Fruit fly (Drosophila melanogaster) whole organism, embryonic: ENCODE data around the gene Arp2.

Experiments used
- Aef1 ChIP-seq: fragments of 200-800 bp; sonication (Bioruptor generic); IDR thresholded peaks from 3 replicates; pipeline ENCODE4 v1.3.6; 2022; ENCODE audit warnings: missing biosample characterization, missing genetic modification characterization
- Atf6 ChIP-seq: fragments of 200-800 bp; sonication (Bioruptor generic); IDR thresholded peaks from 2 replicates; pipeline ENCODE4 v1.3.6; 2022; ENCODE audit warnings: missing biosample characterization, missing genetic modification characterization
- Awh ChIP-seq: fragments of 200-800 bp; sonication (Bioruptor generic); IDR thresholded peaks from 2 replicates; pipeline ENCODE4, ENCODE4 v1.3.6; 2022; ENCODE audit warnings: missing biosample characterization, missing genetic modification characterization
- CG10431 ChIP-seq: fragments of 200-800 bp; sonication (Bioruptor generic); optimal IDR thresholded peaks from 3 replicates; lab custom pipeline; 2018; ENCODE audit warnings: missing biosample characterization, mild to moderate bottlenecking, missing genetic modification characterization
- CG12155 ChIP-seq: fragments of 200-800 bp; sonication (Bioruptor generic); optimal IDR thresholded peaks from 3 replicates; lab custom pipeline; 2016; ENCODE audit warnings: missing biosample characterization, missing genetic modification characterization
- CG12236 ChIP-seq: fragments of 200-800 bp; sonication (Bioruptor generic); optimal IDR thresholded peaks from 2 replicates; lab custom pipeline; 2016; ENCODE audit warnings: missing biosample characterization, missing genetic modification characterization
- CG12391 ChIP-seq: fragments of 200-800 bp; sonication (Bioruptor generic); optimal IDR thresholded peaks from 3 replicates; lab custom pipeline; 2018; ENCODE audit warnings: missing biosample characterization, mild to moderate bottlenecking, missing genetic modification characterization, moderate library complexity
- CG13287 ChIP-seq: fragments of 200-800 bp; sonication (Bioruptor generic); IDR thresholded peaks from 2 replicates; pipeline ENCODE4 v1.3.6; 2022; ENCODE audit warnings: missing biosample characterization, missing genetic modification characterization; ENCODE audit not compliant: partially characterized antibody
- CG14014 ChIP-seq: fragments of 200-800 bp; sonication (Bioruptor generic); IDR thresholded peaks from 2 replicates; pipeline ENCODE4 v1.3.6; 2022; ENCODE audit warnings: missing biosample characterization, missing genetic modification characterization
- CG14050 ChIP-seq: fragments of 200-800 bp; sonication (Bioruptor generic); IDR thresholded peaks from 3 replicates; pipeline ENCODE4 v1.3.6; 2022; ENCODE audit warnings: missing biosample characterization, missing genetic modification characterization
- CG15514 ChIP-seq: fragments of 200-800 bp; sonication (Bioruptor generic); optimal IDR thresholded peaks from 3 replicates; lab custom pipeline; 2017; ENCODE audit warnings: missing biosample characterization, missing genetic modification characterization, mild to moderate bottlenecking, moderate library complexity, missing genetic modification reagents
- CG1647 ChIP-seq: fragments of 200-800 bp; sonication (Bioruptor generic); optimal IDR thresholded peaks from 3 replicates; lab custom pipeline; 2016; ENCODE audit warnings: missing biosample characterization, missing genetic modification characterization
- CG30403 ChIP-seq: fragments of 200-800 bp; sonication (Bioruptor generic); optimal IDR thresholded peaks from 3 replicates; lab custom pipeline; 2016; ENCODE audit warnings: missing biosample characterization, missing genetic modification characterization
- CG4707 ChIP-seq: fragments of 200-800 bp; sonication (Bioruptor generic); optimal IDR thresholded peaks from 2 replicates; lab custom pipeline; 2018; ENCODE audit warnings: missing biosample characterization, mild to moderate bottlenecking, missing genetic modification characterization, moderate library complexity
- CG5953 ChIP-seq: fragments of 200-800 bp; sonication (Bioruptor generic); IDR thresholded peaks from 2 replicates; pipeline ENCODE4 v1.3.6; 2022; ENCODE audit warnings: missing biosample characterization, missing genetic modification characterization
- CG6765 ChIP-seq: fragments of 200-800 bp; sonication (Bioruptor generic); optimal IDR thresholded peaks from 3 replicates; lab custom pipeline; 2017; ENCODE audit warnings: missing biosample characterization, mild to moderate bottlenecking, missing genetic modification characterization
- CG7839 ChIP-seq: fragments of 200-800 bp; sonication (Bioruptor generic); optimal IDR thresholded peaks from 3 replicates; lab custom pipeline; 2018; ENCODE audit warnings: missing biosample characterization, mild to moderate bottlenecking, missing genetic modification characterization, moderate library complexity
- CG7963 ChIP-seq: fragments of 200-800 bp; sonication (Bioruptor generic); IDR thresholded peaks from 3 replicates; pipeline ENCODE4 v1.3.6; 2022; ENCODE audit warnings: missing biosample characterization, missing genetic modification characterization; ENCODE audit not compliant: partially characterized antibody
- CG7987 ChIP-seq: fragments of 200-800 bp; sonication (Bioruptor generic); optimal IDR thresholded peaks from 2 replicates; lab custom pipeline; 2018; ENCODE audit warnings: missing biosample characterization, mild to moderate bottlenecking, missing genetic modification characterization, moderate library complexity
- CG8290 ChIP-seq, 3 experiments: fragments of 200-800 bp; sonication (Bioruptor generic); optimal IDR thresholded peaks; 2 replicates each; lab custom pipeline; 2016 to 2019; ENCODE audit warnings: missing biosample characterization in 3 of 3, missing genetic modification characterization in 3 of 3, mild to moderate bottlenecking in 2 of 3, moderate library complexity in 1 of 3
- CG9215 ChIP-seq: fragments of 200-800 bp; sonication (Bioruptor generic); IDR thresholded peaks from 2 replicates; pipeline ENCODE4 v1.3.6; 2022; ENCODE audit warnings: missing biosample characterization, missing genetic modification characterization
- CG9609 ChIP-seq: fragments of 200-800 bp; sonication (Bioruptor generic); optimal IDR thresholded peaks from 3 replicates; lab custom pipeline; 2016; ENCODE audit warnings: missing biosample characterization, missing genetic modification characterization
- CG9727 ChIP-seq: fragments of 200-800 bp; sonication (Bioruptor generic); optimal IDR thresholded peaks from 3 replicates; lab custom pipeline; 2017; ENCODE audit warnings: missing biosample characterization, mild to moderate bottlenecking, missing genetic modification characterization
- CG9817 ChIP-seq: fragments of 200-800 bp; sonication (Bioruptor generic); optimal IDR thresholded peaks from 2 replicates; lab custom pipeline; 2018; ENCODE audit warnings: missing biosample characterization, mild to moderate bottlenecking, missing genetic modification characterization, moderate library complexity
- Dek ChIP-seq: fragments of 200-800 bp; sonication (Bioruptor generic); optimal IDR thresholded peaks from 3 replicates; lab custom pipeline; 2019; ENCODE audit warnings: missing biosample characterization, mild to moderate bottlenecking, missing genetic modification characterization, moderate library complexity
- E2f2 ChIP-seq: fragments of 200-800 bp; sonication (Bioruptor generic); IDR thresholded peaks from 2 replicates; pipeline ENCODE4 v1.3.6; 2022; ENCODE audit warnings: missing biosample characterization, missing genetic modification characterization
- ERR ChIP-seq: fragments of 200-800 bp; sonication (Bioruptor generic); optimal IDR thresholded peaks from 2 replicates; lab custom pipeline; 2016; ENCODE audit warnings: missing biosample characterization, missing genetic modification characterization
- Fer1 ChIP-seq: fragments of 200-800 bp; sonication (Bioruptor generic); optimal IDR thresholded peaks from 2 replicates; lab custom pipeline; 2017; ENCODE audit warnings: missing biosample characterization, mild to moderate bottlenecking, missing genetic modification characterization
- HHEX ChIP-seq: fragments of 200-800 bp; sonication (Bioruptor generic); optimal IDR thresholded peaks from 3 replicates; lab custom pipeline; 2017; ENCODE audit warnings: missing biosample characterization, mild to moderate bottlenecking, missing genetic modification characterization, missing genetic modification reagents
- Hsf ChIP-seq: fragments of 200-800 bp; sonication (Bioruptor generic); optimal IDR thresholded peaks from 3 replicates; lab custom pipeline; 2016; ENCODE audit warnings: missing biosample characterization, missing genetic modification characterization
- Pdp1 ChIP-seq, 2 experiments: fragments of 200-800 bp; sonication (Bioruptor generic); optimal IDR thresholded peaks; 3 replicates each; lab custom pipeline; 2016; ENCODE audit warnings: missing biosample characterization in 2 of 2, missing genetic modification characterization in 2 of 2, mild to moderate bottlenecking in 1 of 2, moderate library complexity in 1 of 2
- Sin3A ChIP-seq: fragments of >200 bp; optimal IDR thresholded peaks from 2 replicates; lab custom pipeline; 2018
- Sox102F ChIP-seq: fragments of 200-800 bp; sonication (Bioruptor generic); optimal IDR thresholded peaks from 2 replicates; lab custom pipeline; 2018; ENCODE audit warnings: missing biosample characterization, mild to moderate bottlenecking, missing genetic modification characterization, moderate library complexity
- Xrp1 ChIP-seq: fragments of 200-800 bp; sonication (Bioruptor generic); IDR thresholded peaks from 2 replicates; pipeline ENCODE4 v1.3.6; 2022; ENCODE audit warnings: missing biosample characterization, missing genetic modification characterization
- YL-1 ChIP-seq: fragments of 200-800 bp; sonication (Bioruptor generic); optimal IDR thresholded peaks from 3 replicates; lab custom pipeline; 2017; ENCODE audit warnings: missing biosample characterization, mild to moderate bottlenecking, missing genetic modification characterization
- ase ChIP-seq: fragments of 200-800 bp; sonication (Bioruptor generic); IDR thresholded peaks from 3 replicates; pipeline ENCODE4 v1.3.6; 2022; ENCODE audit warnings: missing biosample characterization, missing genetic modification characterization
- bigmax ChIP-seq: fragments of 200-800 bp; sonication (Bioruptor generic); optimal IDR thresholded peaks from 2 replicates; lab custom pipeline; 2018; ENCODE audit warnings: missing biosample characterization, mild to moderate bottlenecking, missing genetic modification characterization
- croc ChIP-seq: fragments of 200-800 bp; sonication (Bioruptor generic); conservative IDR thresholded peaks from 3 replicates; pipeline ENCODE4 v1.3.6; 2022; ENCODE audit warnings: missing biosample characterization, missing genetic modification characterization
- crp ChIP-seq, 2 experiments: fragments of 200-800 bp; sonication (Bioruptor generic); optimal IDR thresholded peaks; 2 replicates in 1 of 2; 3 replicates in 1 of 2; lab custom pipeline; 2017; ENCODE audit warnings: missing biosample characterization in 2 of 2, missing genetic modification characterization in 2 of 2, mild to moderate bottlenecking in 1 of 2, moderate library complexity in 1 of 2
- cwo ChIP-seq: fragments of 200-800 bp; sonication (Bioruptor generic); optimal IDR thresholded peaks from 3 replicates; lab custom pipeline; 2017; ENCODE audit warnings: missing biosample characterization, missing genetic modification characterization, mild to moderate bottlenecking, moderate library complexity, missing genetic modification reagents
- ems ChIP-seq: fragments of 200-800 bp; sonication (Bioruptor generic); optimal IDR thresholded peaks from 3 replicates; lab custom pipeline; 2016; ENCODE audit warnings: missing biosample characterization, missing genetic modification characterization
- gcm ChIP-seq: fragments of 200-800 bp; sonication (Bioruptor generic); optimal IDR thresholded peaks from 2 replicates; lab custom pipeline; 2019; ENCODE audit warnings: missing biosample characterization, mild to moderate bottlenecking, missing genetic modification characterization, moderate library complexity
- gfzf ChIP-seq: fragments of 200-800 bp; sonication (Bioruptor generic); optimal IDR thresholded peaks from 2 replicates; lab custom pipeline; 2016; ENCODE audit warnings: missing biosample characterization, mild to moderate bottlenecking, missing genetic modification characterization, moderate library complexity
- h ChIP-seq: fragments of >200 bp; optimal IDR thresholded peaks from 2 replicates; lab custom pipeline; 2017
- hth ChIP-seq: fragments of >200 bp; optimal IDR thresholded peaks from 2 replicates; lab custom pipeline; 2017; ENCODE audit warnings: inconsistent platforms
- nerfin-1 ChIP-seq: fragments of 200-800 bp; sonication (Bioruptor generic); optimal IDR thresholded peaks from 3 replicates; lab custom pipeline; 2019; ENCODE audit warnings: missing biosample characterization, mild to moderate bottlenecking, missing genetic modification characterization, moderate library complexity
- p53 ChIP-seq: fragments of 200-800 bp; sonication (Bioruptor generic); optimal IDR thresholded peaks from 2 replicates; lab custom pipeline; 2016; ENCODE audit warnings: missing biosample characterization, missing genetic modification characterization
- unpg ChIP-seq: fragments of 200-800 bp; sonication (Bioruptor generic); optimal IDR thresholded peaks from 3 replicates; lab custom pipeline; 2018; ENCODE audit warnings: missing biosample characterization, mild to moderate bottlenecking, missing genetic modification characterization, moderate library complexity

Gene Arp2

DNA sequence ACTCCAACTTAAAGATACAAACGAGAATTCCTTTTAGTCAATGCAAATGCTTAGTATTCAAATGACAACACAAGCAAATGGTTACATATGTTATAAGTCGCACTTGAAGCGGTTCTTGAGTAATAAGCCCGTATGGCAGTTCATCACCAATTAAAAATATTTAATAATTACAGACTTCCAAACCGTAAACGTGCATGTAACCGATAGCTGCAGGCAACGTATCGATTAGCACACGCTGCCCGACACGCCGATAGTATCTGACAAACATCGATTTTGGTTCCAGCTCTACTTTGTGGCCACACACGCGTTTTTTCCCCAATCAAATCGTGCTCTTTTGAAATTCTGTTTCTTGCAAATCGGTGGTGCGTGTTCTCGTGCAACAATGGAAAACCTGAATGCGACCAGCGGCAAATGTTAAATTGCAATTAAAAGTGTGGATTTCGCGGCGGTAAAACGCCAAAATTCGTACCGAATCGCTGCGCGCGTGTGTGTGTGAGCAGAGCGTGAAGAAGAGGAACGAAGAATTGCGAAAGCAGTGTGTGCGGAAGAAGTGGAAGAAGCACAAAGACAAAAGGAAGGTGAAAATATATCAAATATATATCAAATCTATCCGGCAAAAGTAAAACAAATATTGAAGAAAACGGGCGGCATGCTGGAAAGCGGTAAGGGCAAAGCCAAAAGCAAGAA is 45.4 kb upstream of the Arp2 start, which contains the start of the genes CG9784 and Nup153 (continued):
- TF ChIP-seq CG8290 (GFP tag; optimal IDR thresholded peaks at IDR 0.05; lab: Kevin White, UChicago) (no peak), CG8290 (tag; optimal IDR thresholded peaks at IDR 0.05; lab: Kevin White, UChicago) (no peak), CG7839 (tag; lab: Kevin White, UChicago) (no peak), Xrp1 (no peak), CG1647 (GFP tag; lab: Kevin White, UChicago) (no peak), CG4707 (no peak), Sox102F (GFP tag; lab: Kevin White, UChicago) (no peak), unpg (GFP tag; lab: Kevin White, UChicago) (no peak), CG14050 (GFP tag; lab: Robert Waterston, UW) (no peak), gcm (no peak), Sin3A (lab: Kevin White, UChicago) (peak; percentile 55), CG9215 (GFP tag; lab: Robert Waterston, UW) (0 out of 2 replicates have a peak, but pooled peaks have one; percentile 30), CG7963 (peak; percentile 95), Hsf (GFP tag; lab: Kevin White, UChicago) (no peak), h (lab: Kevin White, UChicago) (no peak)

DNA sequence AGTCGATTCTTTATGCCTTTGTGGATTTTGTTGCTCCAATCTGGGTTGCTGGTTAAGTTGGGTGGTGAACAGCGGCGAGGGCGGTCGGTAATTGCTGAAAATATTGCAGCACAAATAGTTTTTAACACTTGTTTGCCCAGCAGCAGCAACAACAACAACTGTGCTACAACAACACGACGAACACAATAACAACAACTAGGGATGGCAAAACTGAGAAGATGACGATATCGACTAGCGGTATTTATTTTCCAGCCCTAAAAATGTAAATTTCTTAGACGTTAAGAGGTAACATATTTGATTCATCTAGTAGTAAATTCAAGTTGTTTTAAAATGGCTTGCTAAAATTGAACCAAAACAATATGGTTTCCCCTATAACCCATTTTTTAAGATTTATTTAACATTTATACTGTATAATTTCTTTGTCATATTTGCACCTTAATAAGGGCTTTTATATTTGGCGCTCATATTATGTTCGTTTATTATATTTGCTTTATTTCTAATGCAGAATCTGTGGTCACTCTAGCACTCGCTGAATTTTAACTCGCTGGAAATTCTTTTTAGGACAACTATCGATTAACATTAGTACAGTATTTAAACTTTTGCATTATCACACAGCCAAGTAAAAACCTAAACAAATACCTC is 44.7 kb upstream of the Arp2 start:
- peak; percentile 10 for TF ChIP-seq CG30403 (GFP tag; lab: Kevin White, UChicago)
- TF ChIP-seq YL-1, result peak; percentile 15
- peak; percentile 56 for TF ChIP-seq gfzf
- TF ChIP-seq Dek, result no peak
- TF ChIP-seq CG13287 (GFP tag; lab: Robert Waterston, UW), result no peak
- TF ChIP-seq HHEX (GFP tag; lab: Kevin White, UChicago), result no peak
- TF ChIP-seq ems (GFP tag; lab: Kevin White, UChicago), result no peak
- TF ChIP-seq CG15514 (GFP tag; lab: Kevin White, UChicago), result peak; percentile 10
- TF ChIP-seq croc (GFP tag; lab: Robert Waterston, UW), result no peak
- TF ChIP-seq Aef1 (GFP tag; lab: Robert Waterston, UW), result peak; percentile 87
- TF ChIP-seq CG9727 (GFP tag; lab: Kevin White, UChicago), result peak; percentile 0
- no peak for TF ChIP-seq cwo (GFP tag; lab: Kevin White, UChicago)
- TF ChIP-seq CG7987 (GFP tag; lab: Kevin White, UChicago), result peak; percentile 9
- peak; percentile 13 for TF ChIP-seq nerfin-1 (tag; lab: Kevin White, UChicago)
- no peak for TF ChIP-seq ERR (GFP tag; lab: Kevin White, UChicago)
- no peak for TF ChIP-seq bigmax
- no peak for TF ChIP-seq crp (GFP tag; optimal IDR thresholded peaks at IDR 0.05; lab: Kevin White, UChicago)
- peak; percentile 100 for TF ChIP-seq CG12155 (GFP tag; lab: Kevin White, UChicago)
- no peak for TF ChIP-seq CG5953
- no peak for TF ChIP-seq CG12236 (GFP tag; lab: Kevin White, UChicago)
- no peak for TF ChIP-seq CG14014 (GFP tag; lab: Robert Waterston, UW)
- no peak for TF ChIP-seq ase (GFP tag; lab: Robert Waterston, UW)
- peak; percentile 21 for TF ChIP-seq Fer1 (GFP tag; lab: Kevin White, UChicago)
- peak in 1 of 2 experiments; percentile 23 for TF ChIP-seq Pdp1 (GFP tag; optimal IDR thresholded peaks at IDR 0.05; lab: Kevin White, UChicago)
- no peak for TF ChIP-seq CG9609 (GFP tag; lab: Kevin White, UChicago)
- TF ChIP-seq CG12391 (tag; lab: Kevin White, UChicago), result peak; percentile 43
- peak; percentile 75 for TF ChIP-seq E2f2 (GFP tag; lab: Robert Waterston, UW)
- TF ChIP-seq CG6765 (GFP tag; lab: Kevin White, UChicago), result no peak
- TF ChIP-seq CG10431 (GFP tag; lab: Kevin White, UChicago), result no peak
- no peak for TF ChIP-seq CG9817 (tag; lab: Kevin White, UChicago)
- TF ChIP-seq hth, result no peak
- TF ChIP-seq Atf6 (GFP tag; lab: Robert Waterston, UW), result no peak
- TF ChIP-seq p53, result no peak
- no peak for TF ChIP-seq Awh (GFP tag; lab: Robert Waterston, UW)
